Fruit fly (Drosophila melanogaster) S2 (cell line): Measurements from ENCODE around the gene Ir94a.

Experiments
- CG8478 ChIP-seq: fragments of >200 bp; optimal IDR thresholded peaks from 2 replicates; lab custom pipeline; 2018
- CTCF ChIP-seq, 2 experiments: fragments of >200 bp; optimal IDR thresholded peaks; 2 replicates each; lab custom pipeline; 2018

dm6 chr3R:22067235-22067634 is 46.0 kb upstream of the Ir94a start:
- no peak for TF ChIP-seq CTCF (optimal IDR thresholded peaks at IDR 0.05; lab: Kevin White, UChicago)
- TF ChIP-seq CG8478: no peak
